Worm (Caenorhabditis elegans) whole organism, early embryonic: ENCODE results near the gene pmpl-1.

Experiments
- B0310.2 ChIP-seq: sonication (generic microtip); optimal IDR thresholded peaks from 2 replicates; lab custom pipeline; 2016; ENCODE audit warnings: mild to moderate bottlenecking, missing genetic modification characterization, missing compliant biosample characterization
- F13C5.2 ChIP-seq: sonication (generic microtip); optimal IDR thresholded peaks from 2 replicates; lab custom pipeline; 2017; ENCODE audit warnings: mild to moderate bottlenecking, missing genetic modification characterization, inconsistent platforms, missing compliant biosample characterization
- aly-1 ChIP-seq: sonication (generic microtip); optimal IDR thresholded peaks from 2 replicates; lab custom pipeline; 2016; ENCODE audit warnings: missing genetic modification characterization, missing compliant biosample characterization
- ama-1 ChIP-seq: fragments of 150-350 bp; optimal IDR thresholded peaks from 2 replicates; lab custom pipeline; 2014
- ceh-13 ChIP-seq: fragments of 200-800 bp; sonication (Bioruptor generic); optimal IDR thresholded peaks from 2 replicates; lab custom pipeline; 2018; ENCODE audit warnings: mild to moderate bottlenecking, missing genetic modification characterization, missing compliant biosample characterization
- ceh-36 ChIP-seq: sonication (generic microtip); optimal IDR thresholded peaks from 2 replicates; lab custom pipeline; 2016; ENCODE audit warnings: missing genetic modification characterization, inconsistent platforms, missing compliant biosample characterization
- ets-7 ChIP-seq: sonication (generic microtip); optimal IDR thresholded peaks from 2 replicates; lab custom pipeline; 2016; ENCODE audit warnings: missing genotype, missing genetic modification characterization, missing compliant biosample characterization
- flt-1 ChIP-seq: fragments of 200-800 bp; sonication (Bioruptor generic); IDR thresholded peaks from 2 replicates; pipeline ENCODE4 v1.3.6; 2022; ENCODE audit warnings: missing genetic modification characterization, missing compliant biosample characterization
- hmbx-1 ChIP-seq: sonication (generic microtip); optimal IDR thresholded peaks from 2 replicates; lab custom pipeline; 2016; ENCODE audit warnings: mild to moderate bottlenecking, missing genetic modification characterization, missing compliant biosample characterization
- hmg-4 ChIP-seq: fragments of 200-800 bp; sonication (Bioruptor generic); optimal IDR thresholded peaks from 2 replicates; lab custom pipeline; 2018; ENCODE audit warnings: mild to moderate bottlenecking, missing genetic modification characterization, missing compliant biosample characterization
- hnd-1 ChIP-seq: sonication (generic microtip); optimal IDR thresholded peaks from 2 replicates; lab custom pipeline; 2016; ENCODE audit warnings: missing genetic modification characterization, missing compliant biosample characterization
- pes-1 ChIP-seq: fragments of 200-800 bp; sonication (Bioruptor generic); IDR thresholded peaks from 2 replicates; pipeline ENCODE4 v1.3.6; 2022; ENCODE audit warnings: missing genetic modification reagents, missing genetic modification characterization, missing compliant biosample characterization
- scrt-1 ChIP-seq: fragments of 200-800 bp; sonication (Bioruptor generic); IDR thresholded peaks from 2 replicates; pipeline ENCODE4 v1.3.6; 2022; ENCODE audit warnings: missing genetic modification characterization, missing compliant biosample characterization
- sea-1 ChIP-seq: fragments of 200-800 bp; sonication (Bioruptor generic); conservative IDR thresholded peaks from 2 replicates; pipeline ENCODE4 v1.3.6; 2022; ENCODE audit warnings: missing genetic modification characterization, missing compliant biosample characterization
- tbx-11 ChIP-seq: fragments of 200-800 bp; sonication (Bioruptor generic); IDR thresholded peaks from 2 replicates; pipeline ENCODE4 v1.3.6; 2022; ENCODE audit warnings: missing genetic modification characterization, missing compliant biosample characterization
- tbx-37 ChIP-seq: fragments of 200-800 bp; sonication (Bioruptor generic); conservative IDR thresholded peaks from 2 replicates; pipeline ENCODE4 v1.3.6; 2022; ENCODE audit warnings: missing genetic modification reagents, missing genetic modification characterization, missing compliant biosample characterization
- tra-4 ChIP-seq: sonication (generic microtip); optimal IDR thresholded peaks from 2 replicates; lab custom pipeline; 2017; ENCODE audit warnings: missing genetic modification characterization, missing compliant biosample characterization

pmpl-1 gene

ce11 chrX:3824443-3824842 lies 36.6 kb downstream of the pmpl-1 start:
- TF ChIP-seq aly-1 (tag; lab: Kevin White, UChicago) (no peak), flt-1 (GFP tag; lab: Robert Waterston, UW) (no peak), F13C5.2 (tag; lab: Kevin White, UChicago) (no peak), scrt-1 (GFP tag; lab: Robert Waterston, UW) (no peak), hnd-1 (tag; lab: Kevin White, UChicago) (no peak), tbx-11 (no peak), pes-1 (GFP tag; lab: Robert Waterston, UW) (no peak), ama-1 (lab: Kevin White, UChicago) (no peak), sea-1 (GFP tag; lab: Robert Waterston, UW) (no peak), B0310.2 (tag; lab: Kevin White, UChicago) (no peak), ets-7 (tag; lab: Kevin White, UChicago) (no peak), hmbx-1 (tag; lab: Kevin White, UChicago) (no peak)

ce11 chrX:3824907-3825689 lies 37.3 kb downstream of the pmpl-1 start:
- TF ChIP-seq B0310.2 (tag; lab: Kevin White, UChicago): no peak
- no peak for TF ChIP-seq scrt-1 (GFP tag; lab: Robert Waterston, UW)
- TF ChIP-seq F13C5.2 (tag; lab: Kevin White, UChicago): no peak
- TF ChIP-seq ets-7 (tag; lab: Kevin White, UChicago): no peak
- TF ChIP-seq hmg-4 (GFP tag; lab: Kevin White, UChicago): no peak
- TF ChIP-seq ceh-13 (GFP tag; lab: Kevin White, UChicago): no peak
- no peak for TF ChIP-seq hmbx-1 (tag; lab: Kevin White, UChicago)
- TF ChIP-seq ceh-36 (tag; lab: Kevin White, UChicago): no peak
- no peak for TF ChIP-seq hnd-1 (tag; lab: Kevin White, UChicago)
- no peak for TF ChIP-seq flt-1 (GFP tag; lab: Robert Waterston, UW)
- no peak for TF ChIP-seq tra-4
- TF ChIP-seq tbx-37 (GFP tag; lab: Robert Waterston, UW): no peak

- no peak for TF ChIP-seq ceh-36 (tag; lab: Kevin White, UChicago)
- TF ChIP-seq hmg-4 (GFP tag; lab: Kevin White, UChicago): no peak
- TF ChIP-seq B0310.2 (tag; lab: Kevin White, UChicago): no peak
- TF ChIP-seq F13C5.2 (tag; lab: Kevin White, UChicago): no peak
- no peak for TF ChIP-seq hmbx-1 (tag; lab: Kevin White, UChicago)
- no peak for TF ChIP-seq hnd-1 (tag; lab: Kevin White, UChicago)
- TF ChIP-seq ceh-13 (GFP tag; lab: Kevin White, UChicago): no peak
- TF ChIP-seq aly-1 (tag; lab: Kevin White, UChicago): no peak
- TF ChIP-seq scrt-1 (GFP tag; lab: Robert Waterston, UW): no peak
- TF ChIP-seq pes-1 (GFP tag; lab: Robert Waterston, UW): no peak
- no peak for TF ChIP-seq ets-7 (tag; lab: Kevin White, UChicago)
- TF ChIP-seq tra-4: no peak
- no peak for TF ChIP-seq sea-1 (GFP tag; lab: Robert Waterston, UW)
- no peak for TF ChIP-seq tbx-37 (GFP tag; lab: Robert Waterston, UW)
- no peak for TF ChIP-seq ama-1 (lab: Kevin White, UChicago)
- TF ChIP-seq flt-1 (GFP tag; lab: Robert Waterston, UW): no peak
- TF ChIP-seq tbx-11: no peak
Measured at ce11 chrX:3826172-3826571, 38.3 kb downstream of the pmpl-1 start.

ce11 chrX:3826863-3827262 lies 39.0 kb downstream of the pmpl-1 start, which contains the start of gene fkh-9:
Gene fkh-9 (minus strand): TSS chrX:3826963.
- TF ChIP-seq pes-1 (GFP tag; lab: Robert Waterston, UW): no peak
- no peak for TF ChIP-seq tbx-37 (GFP tag; lab: Robert Waterston, UW)
- TF ChIP-seq hnd-1 (tag; lab: Kevin White, UChicago): no peak
- no peak for TF ChIP-seq ceh-13 (GFP tag; lab: Kevin White, UChicago)
- no peak for TF ChIP-seq B0310.2 (tag; lab: Kevin White, UChicago)
- TF ChIP-seq F13C5.2 (tag; lab: Kevin White, UChicago): no peak
- TF ChIP-seq hmbx-1 (tag; lab: Kevin White, UChicago): no peak
- no peak for TF ChIP-seq ets-7 (tag; lab: Kevin White, UChicago)
- TF ChIP-seq tra-4: no peak
- no peak for TF ChIP-seq tbx-11
- no peak for TF ChIP-seq hmg-4 (GFP tag; lab: Kevin White, UChicago)
- no peak for TF ChIP-seq flt-1 (GFP tag; lab: Robert Waterston, UW)
- no peak for TF ChIP-seq ama-1 (lab: Kevin White, UChicago)
- no peak for TF ChIP-seq sea-1 (GFP tag; lab: Robert Waterston, UW)
- TF ChIP-seq scrt-1 (GFP tag; lab: Robert Waterston, UW): no peak
- TF ChIP-seq ceh-36 (tag; lab: Kevin White, UChicago): no peak
- TF ChIP-seq aly-1 (tag; lab: Kevin White, UChicago): no peak

- TF ChIP-seq flt-1 (GFP tag; lab: Robert Waterston, UW) (no peak), hmg-4 (GFP tag; lab: Kevin White, UChicago) (no peak), ceh-36 (tag; lab: Kevin White, UChicago) (no peak), sea-1 (GFP tag; lab: Robert Waterston, UW) (no peak), ets-7 (tag; lab: Kevin White, UChicago) (no peak), hmbx-1 (tag; lab: Kevin White, UChicago) (no peak), ceh-13 (GFP tag; lab: Kevin White, UChicago) (no peak), ama-1 (lab: Kevin White, UChicago) (no peak), tbx-37 (GFP tag; lab: Robert Waterston, UW) (no peak), aly-1 (tag; lab: Kevin White, UChicago) (no peak), hnd-1 (tag; lab: Kevin White, UChicago) (no peak), B0310.2 (tag; lab: Kevin White, UChicago) (no peak), pes-1 (GFP tag; lab: Robert Waterston, UW) (no peak), tra-4 (no peak)
Measured at ce11 chrX:3827311-3827710, 39.5 kb downstream of the pmpl-1 start.
